Fruit fly (Drosophila melanogaster): ENCODE measurements around the gene CG10343.
A peak's percentile ranks its signal among the peaks of the same experiment; 100 is the strongest.

CG10343 gene

dm6 chr2L:18676948-18677820, 26.1 kb upstream of the CG10343 start, which contains the start of the genes Mst36Fa and CG31751:
TSS of gene Mst36Fa (minus strand) at chr2L:18676998.
TSS of gene CG31751 (plus strand) at chr2L:18677221.
- TF ChIP-seq cyc (GFP tag; optimal IDR thresholded peaks at IDR 0.05): peak; percentile 9
- no peak for TF ChIP-seq Sox102F (GFP tag; optimal IDR thresholded peaks at IDR 0.05)
- no peak for TF ChIP-seq CG11762 (GFP tag; optimal IDR thresholded peaks at IDR 0.05; ENCODE audit: insufficient read depth)
- TF ChIP-seq Lpt (GFP tag; optimal IDR thresholded peaks at IDR 0.05): no peak
- peak; percentile 14 for TF ChIP-seq svp (GFP tag)
- no peak for TF ChIP-seq CG6808 (GFP tag; optimal IDR thresholded peaks at IDR 0.05)
- peak; percentile 98 for TF ChIP-seq fkh (GFP tag; optimal IDR thresholded peaks at IDR 0.05)
- no peak for TF ChIP-seq CG34406 (GFP tag; optimal IDR thresholded peaks at IDR 0.05)

- TF ChIP-seq vri (GFP tag; optimal IDR thresholded peaks at IDR 0.05): no peak
- peak; percentile 80 for TF ChIP-seq Eip78C (GFP tag)
- no peak for TF ChIP-seq Blimp-1 (GFP tag; optimal IDR thresholded peaks at IDR 0.05)
- TF ChIP-seq CG3919 (GFP tag; optimal IDR thresholded peaks at IDR 0.05): no peak
- TF ChIP-seq esn (GFP tag; optimal IDR thresholded peaks at IDR 0.05): peak; percentile 79
- no peak for TF ChIP-seq Hr39 (GFP tag; optimal IDR thresholded peaks at IDR 0.05)
- TF ChIP-seq ss (GFP tag; optimal IDR thresholded peaks at IDR 0.05): no peak
- no peak for TF ChIP-seq fkh (GFP tag; optimal IDR thresholded peaks at IDR 0.05)
- no peak for TF ChIP-seq CG8319 (GFP tag; optimal IDR thresholded peaks at IDR 0.05)
- TF ChIP-seq OdsH (GFP tag; optimal IDR thresholded peaks at IDR 0.05): no peak
- no peak for TF ChIP-seq fd85E (GFP tag; optimal IDR thresholded peaks at IDR 0.05)
- peak; percentile 35 for TF ChIP-seq Sox15 (GFP tag; optimal IDR thresholded peaks at IDR 0.05)
- no peak for TF ChIP-seq Eip75B (GFP tag; optimal IDR thresholded peaks at IDR 0.05)
- TF ChIP-seq Ets96B (tag; optimal IDR thresholded peaks at IDR 0.05): no peak
- no peak for TF ChIP-seq dac (GFP tag; optimal IDR thresholded peaks at IDR 0.05)
- TF ChIP-seq CG11762 (GFP tag; optimal IDR thresholded peaks at IDR 0.05; ENCODE audit: insufficient read depth): no peak
- TF ChIP-seq eg (GFP tag; IDR thresholded peaks at IDR 0.05): no peak
- no peak for TF ChIP-seq CG10669 (GFP tag; optimal IDR thresholded peaks at IDR 0.05)
- TF ChIP-seq CG6792 (GFP tag; optimal IDR thresholded peaks at IDR 0.05): no peak
- TF ChIP-seq Smox (GFP tag; optimal IDR thresholded peaks at IDR 0.05): no peak
- no peak for TF ChIP-seq Sox102F (GFP tag; optimal IDR thresholded peaks at IDR 0.05)
- peak; percentile 54 for TF ChIP-seq lz (GFP tag; optimal IDR thresholded peaks at IDR 0.05)
- no peak for TF ChIP-seq fd59A (GFP tag; optimal IDR thresholded peaks at IDR 0.05)
- no peak for TF ChIP-seq topi (GFP tag; optimal IDR thresholded peaks at IDR 0.05)
- TF ChIP-seq CG6163 (GFP tag; IDR thresholded peaks at IDR 0.05): no peak
- TF ChIP-seq CG1621 (tag; optimal IDR thresholded peaks at IDR 0.05): no peak
- no peak for TF ChIP-seq Sox14 (GFP tag; optimal IDR thresholded peaks at IDR 0.05)
- TF ChIP-seq CG4318 (GFP tag; optimal IDR thresholded peaks at IDR 0.05): no peak
- no peak for TF ChIP-seq CG7368 (GFP tag; optimal IDR thresholded peaks at IDR 0.05)
- no peak for TF ChIP-seq Hr38 (GFP tag; optimal IDR thresholded peaks at IDR 0.05)
- TF ChIP-seq CG9139 (GFP tag; optimal IDR thresholded peaks at IDR 0.05): no peak
- TF ChIP-seq cyc (GFP tag; optimal IDR thresholded peaks at IDR 0.05): peak; percentile 19
- TF ChIP-seq CG16779 (tag; optimal IDR thresholded peaks at IDR 0.05): no peak
- TF ChIP-seq net (GFP tag; optimal IDR thresholded peaks at IDR 0.05): no peak
- peak; percentile 82 for TF ChIP-seq svp (GFP tag)
- TF ChIP-seq pdm3 (GFP tag; optimal IDR thresholded peaks at IDR 0.05): no peak
- TF ChIP-seq CG34406 (GFP tag; optimal IDR thresholded peaks at IDR 0.05): no peak
- no peak for TF ChIP-seq CG6854 (GFP tag; optimal IDR thresholded peaks at IDR 0.05)
- TF ChIP-seq CG32006 (GFP tag; optimal IDR thresholded peaks at IDR 0.05): no peak
- no peak for TF ChIP-seq achi (GFP tag; optimal IDR thresholded peaks at IDR 0.05)
- TF ChIP-seq CG10631 (GFP tag; optimal IDR thresholded peaks at IDR 0.05): no peak
- TF ChIP-seq CG8119 (GFP tag; IDR thresholded peaks at IDR 0.05): no peak
- peak; percentile 16 for TF ChIP-seq CG3032 (tag; optimal IDR thresholded peaks at IDR 0.05)
- peak; percentile 20 for TF ChIP-seq CG11902 (GFP tag; optimal IDR thresholded peaks at IDR 0.05)
These were observed 25.2 kb upstream of the CG10343 start for dm6 chr2L:18677910-18678639.
